Fruit fly (Drosophila melanogaster): ENCODE measurements around the gene CG6094.

The CG6094 gene

dm6 chr2L:10552807-10553206 is 45.9 kb downstream of the CG6094 start:
- no peak for TF ChIP-seq CG8478 (optimal IDR thresholded peaks at IDR 0.05)
- TF ChIP-seq CTCF (optimal IDR thresholded peaks at IDR 0.05): no peak

- TF ChIP-seq CTCF (optimal IDR thresholded peaks at IDR 0.05) (no peak), CG8478 (optimal IDR thresholded peaks at IDR 0.05) (no peak)
Observed at dm6 chr2L:10553692-10554091, 46.8 kb downstream of the CG6094 start.

dm6 chr2L:10554676-10555075 is 47.8 kb downstream of the CG6094 start:
- TF ChIP-seq CTCF (optimal IDR thresholded peaks at IDR 0.05): no peak
- no peak for TF ChIP-seq CG8478 (optimal IDR thresholded peaks at IDR 0.05)

DNA sequence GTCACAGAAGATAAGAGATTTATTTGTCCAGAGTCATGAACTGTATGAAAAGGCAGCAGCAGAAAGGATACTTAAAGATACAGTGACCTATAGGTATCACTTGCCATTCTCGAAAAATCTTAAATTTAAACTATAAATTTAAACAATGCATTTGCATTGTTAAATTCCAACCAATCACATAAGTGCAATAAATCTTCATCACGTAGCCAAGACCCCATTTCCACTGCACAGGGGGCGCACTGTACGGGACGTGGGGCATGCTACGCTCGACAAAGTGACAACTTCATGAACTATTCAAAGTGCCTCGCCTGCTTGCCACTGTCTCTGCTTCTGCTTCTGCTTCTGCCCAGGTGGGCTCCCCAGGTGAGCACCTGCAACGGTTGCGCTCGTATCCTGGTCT is 48.4 kb downstream of the CG6094 start:
- TF ChIP-seq CG8478 (optimal IDR thresholded peaks at IDR 0.05) (no peak), CTCF (optimal IDR thresholded peaks at IDR 0.05) (no peak)

Data from S2 (cell line).